Fruit fly (Drosophila melanogaster) whole organism, prepupa: Measurements from ENCODE around the gene CG17633.
A peak's percentile ranks its signal among the peaks of the same experiment; 100 is the strongest.

Source experiments
- Blimp-1 ChIP-seq: fragments of 200-800 bp; sonication (Bioruptor generic); optimal IDR thresholded peaks from 3 replicates; lab custom pipeline; 2017; ENCODE audit warnings: missing biosample characterization, missing genetic modification characterization, mild to moderate bottlenecking, moderate library complexity, missing genetic modification reagents
- CG10669 ChIP-seq: fragments of 200-800 bp; sonication (Bioruptor generic); optimal IDR thresholded peaks from 3 replicates; lab custom pipeline; 2018; ENCODE audit warnings: missing biosample characterization, mild to moderate bottlenecking, missing genetic modification characterization, moderate library complexity
- CG11762 ChIP-seq: fragments of 200-800 bp; sonication (Bioruptor generic); optimal IDR thresholded peaks from 3 replicates; lab custom pipeline; 2016; ENCODE audit warnings: missing biosample characterization, missing genetic modification characterization; ENCODE audit not compliant: insufficient read depth
- CG1621 ChIP-seq: fragments of 200-800 bp; sonication (Bioruptor generic); optimal IDR thresholded peaks from 3 replicates; lab custom pipeline; 2018; ENCODE audit warnings: missing biosample characterization, mild to moderate bottlenecking, missing genetic modification characterization
- CG3032 ChIP-seq: fragments of 200-800 bp; optimal IDR thresholded peaks from 2 replicates; lab custom pipeline; 2019; ENCODE audit warnings: missing biosample characterization, mild to moderate bottlenecking, missing genetic modification characterization, moderate library complexity
- CG32006 ChIP-seq: fragments of 200-800 bp; sonication (Bioruptor generic); optimal IDR thresholded peaks from 3 replicates; lab custom pipeline; 2017; ENCODE audit warnings: missing biosample characterization, mild to moderate bottlenecking, missing genetic modification characterization
- CG6163 ChIP-seq: fragments of 200-800 bp; sonication (Bioruptor generic); IDR thresholded peaks from 3 replicates; pipeline ENCODE4 v1.3.6; 2022; ENCODE audit warnings: missing biosample characterization, missing genetic modification characterization
- CG6276 ChIP-seq: fragments of 200-800 bp; sonication (Bioruptor generic); optimal IDR thresholded peaks from 2 replicates; lab custom pipeline; 2017; ENCODE audit warnings: missing biosample characterization, mild to moderate bottlenecking, missing genetic modification characterization
- CG6792 ChIP-seq: fragments of 200-800 bp; sonication (Bioruptor generic); optimal IDR thresholded peaks from 3 replicates; lab custom pipeline; 2016; ENCODE audit warnings: missing biosample characterization, missing genetic modification characterization
- CG6808 ChIP-seq: fragments of 200-800 bp; sonication (Bioruptor generic); optimal IDR thresholded peaks from 3 replicates; lab custom pipeline; 2017; ENCODE audit warnings: missing biosample characterization, missing genetic modification characterization, mild to moderate bottlenecking, moderate library complexity, missing genetic modification reagents
- CG6854 ChIP-seq: fragments of 200-800 bp; sonication (Bioruptor generic); optimal IDR thresholded peaks from 2 replicates; lab custom pipeline; 2017; ENCODE audit warnings: missing biosample characterization, mild to moderate bottlenecking, missing genetic modification characterization
- CG7368 ChIP-seq: fragments of 200-800 bp; sonication (Bioruptor generic); optimal IDR thresholded peaks from 3 replicates; lab custom pipeline; 2016; ENCODE audit warnings: missing biosample characterization, missing genetic modification characterization
- CG8319 ChIP-seq: fragments of 200-800 bp; sonication (Bioruptor generic); optimal IDR thresholded peaks from 3 replicates; lab custom pipeline; 2016; ENCODE audit warnings: missing biosample characterization, missing genetic modification characterization
- CG8632 ChIP-seq: fragments of 200-800 bp; sonication (Bioruptor generic); optimal IDR thresholded peaks from 3 replicates; lab custom pipeline; 2016; ENCODE audit warnings: missing biosample characterization, missing genetic modification characterization
- CG9139 ChIP-seq: fragments of 200-800 bp; sonication (Bioruptor generic); optimal IDR thresholded peaks from 3 replicates; lab custom pipeline; 2017; ENCODE audit warnings: missing biosample characterization, mild to moderate bottlenecking, missing genetic modification characterization
- Eip75B ChIP-seq: fragments of 200-800 bp; sonication (Bioruptor generic); optimal IDR thresholded peaks from 3 replicates; lab custom pipeline; 2016; ENCODE audit warnings: missing biosample characterization, missing genetic modification characterization
- Eip78C ChIP-seq: fragments of 200-800 bp; sonication (Bioruptor generic); peaks from one replicate; lab custom pipeline; 2016; ENCODE audit warnings: missing biosample characterization, missing genetic modification characterization
- Ets21C ChIP-seq: fragments of 200-800 bp; sonication (Bioruptor generic); optimal IDR thresholded peaks from 3 replicates; lab custom pipeline; 2016; ENCODE audit warnings: missing biosample characterization, missing genetic modification characterization
- Gug ChIP-seq: fragments of 200-800 bp; sonication (Bioruptor generic); IDR thresholded peaks from 2 replicates; pipeline ENCODE4 v1.3.6; 2022; ENCODE audit warnings: missing biosample characterization, missing genetic modification characterization
- Lpt ChIP-seq: fragments of 200-800 bp; sonication (Bioruptor generic); optimal IDR thresholded peaks from 3 replicates; lab custom pipeline; 2016; ENCODE audit warnings: missing biosample characterization, missing genetic modification characterization
- Met ChIP-seq: fragments of 200-800 bp; sonication (Bioruptor generic); optimal IDR thresholded peaks from 3 replicates; lab custom pipeline; 2016; ENCODE audit warnings: missing biosample characterization, missing genetic modification characterization
- OdsH ChIP-seq: fragments of 200-800 bp; sonication (Bioruptor generic); optimal IDR thresholded peaks from 3 replicates; lab custom pipeline; 2016; ENCODE audit warnings: missing biosample characterization, missing genetic modification characterization
- Sox14 ChIP-seq: fragments of 200-800 bp; sonication (Bioruptor generic); optimal IDR thresholded peaks from 3 replicates; lab custom pipeline; 2016; ENCODE audit warnings: missing biosample characterization, missing genetic modification characterization
- achi ChIP-seq: fragments of 200-800 bp; sonication (Bioruptor generic); optimal IDR thresholded peaks from 3 replicates; lab custom pipeline; 2016; ENCODE audit warnings: missing biosample characterization, missing genetic modification characterization
- eg ChIP-seq: fragments of 200-800 bp; sonication (Bioruptor generic); IDR thresholded peaks from 3 replicates; pipeline ENCODE4 v1.3.6; 2022; ENCODE audit warnings: missing biosample characterization, missing genetic modification characterization
- esn ChIP-seq: fragments of 200-800 bp; sonication (Bioruptor generic); optimal IDR thresholded peaks from 2 replicates; lab custom pipeline; 2016; ENCODE audit warnings: missing biosample characterization, mild to moderate bottlenecking, missing genetic modification characterization, moderate library complexity
- fd59A ChIP-seq: fragments of 200-800 bp; sonication (Bioruptor generic); optimal IDR thresholded peaks from 2 replicates; lab custom pipeline; 2017; ENCODE audit warnings: missing biosample characterization, mild to moderate bottlenecking, missing genetic modification characterization, missing genetic modification reagents
- fd85E ChIP-seq: fragments of 200-800 bp; sonication (Bioruptor generic); optimal IDR thresholded peaks from 3 replicates; lab custom pipeline; 2016; ENCODE audit warnings: missing biosample characterization, missing genetic modification characterization
- fkh ChIP-seq: fragments of 200-800 bp; sonication (Bioruptor generic); optimal IDR thresholded peaks from 3 replicates; lab custom pipeline; 2017; ENCODE audit warnings: missing biosample characterization, mild to moderate bottlenecking, missing genetic modification characterization, moderate library complexity
- net ChIP-seq: fragments of 200-800 bp; sonication (Bioruptor generic); optimal IDR thresholded peaks from 3 replicates; lab custom pipeline; 2016; ENCODE audit warnings: missing biosample characterization, missing genetic modification characterization
- spab ChIP-seq: fragments of 200-800 bp; sonication (Bioruptor generic); optimal IDR thresholded peaks from 2 replicates; lab custom pipeline; 2017; ENCODE audit warnings: missing biosample characterization, mild to moderate bottlenecking, missing genetic modification characterization, missing genetic modification reagents
- ss ChIP-seq, 2 experiments: fragments of 200-800 bp; sonication (Bioruptor generic); optimal IDR thresholded peaks; 2 replicates in 1 of 2; 3 replicates in 1 of 2; lab custom pipeline; 2017 to 2018; ENCODE audit warnings: mild to moderate bottlenecking in 2 of 2, missing biosample characterization in 2 of 2, missing genetic modification characterization in 2 of 2, moderate library complexity in 1 of 2
- svp ChIP-seq: fragments of 200-800 bp; sonication (Bioruptor generic); peaks from one replicate; lab custom pipeline; 2016; ENCODE audit warnings: missing biosample characterization, missing genetic modification characterization
- vri ChIP-seq: fragments of 200-800 bp; sonication (Bioruptor generic); optimal IDR thresholded peaks from 3 replicates; lab custom pipeline; 2016; ENCODE audit warnings: missing biosample characterization, mild to moderate bottlenecking, missing genetic modification characterization

CG17633 gene

DNA sequence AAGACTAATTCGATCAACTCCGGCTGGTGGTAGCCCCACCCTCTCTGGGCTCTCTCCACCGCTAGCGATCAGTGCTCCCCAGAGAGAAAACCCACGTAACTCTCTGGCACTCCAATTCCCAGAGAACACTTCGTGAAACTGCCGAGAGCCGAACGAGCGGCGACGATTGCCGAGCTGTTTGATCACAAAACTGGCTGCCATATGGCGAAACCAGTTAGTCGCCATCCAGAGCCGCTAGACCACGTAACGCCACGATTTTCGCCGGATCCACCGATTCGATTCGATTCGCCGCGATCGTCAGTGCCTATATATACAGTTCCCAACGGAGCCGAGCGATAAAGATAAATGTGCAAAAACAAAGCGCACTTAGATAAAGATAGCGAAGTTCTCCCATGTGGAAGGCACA lies 13.3 kb downstream of the CG17633 start, which contains the start of gene IP3K1 (continued):
- TF ChIP-seq CG1621 (peak; percentile 64), fd85E (GFP tag; lab: Kevin White, UChicago) (no peak), net (GFP tag; lab: Kevin White, UChicago) (peak; percentile 82), Eip75B (GFP tag; lab: Kevin White, UChicago) (peak; percentile 50), Lpt (GFP tag; lab: Kevin White, UChicago) (peak; percentile 73), CG6854 (GFP tag; lab: Kevin White, UChicago) (peak; percentile 88), Sox14 (GFP tag; lab: Kevin White, UChicago) (peak; percentile 60), CG6276 (GFP tag; lab: Kevin White, UChicago) (peak; percentile 53), Met (GFP tag; lab: Kevin White, UChicago) (no peak), Ets21C (GFP tag; lab: Kevin White, UChicago) (no peak), ss (GFP tag; optimal IDR thresholded peaks at IDR 0.05; lab: Kevin White, UChicago) (peak; percentile 74 to 76), CG6792 (GFP tag; lab: Kevin White, UChicago) (peak; percentile 35), CG32006 (GFP tag; lab: Kevin White, UChicago) (peak; percentile 28), Eip78C (GFP tag; lab: Kevin White, UChicago) (peak; percentile 72)

DNA sequence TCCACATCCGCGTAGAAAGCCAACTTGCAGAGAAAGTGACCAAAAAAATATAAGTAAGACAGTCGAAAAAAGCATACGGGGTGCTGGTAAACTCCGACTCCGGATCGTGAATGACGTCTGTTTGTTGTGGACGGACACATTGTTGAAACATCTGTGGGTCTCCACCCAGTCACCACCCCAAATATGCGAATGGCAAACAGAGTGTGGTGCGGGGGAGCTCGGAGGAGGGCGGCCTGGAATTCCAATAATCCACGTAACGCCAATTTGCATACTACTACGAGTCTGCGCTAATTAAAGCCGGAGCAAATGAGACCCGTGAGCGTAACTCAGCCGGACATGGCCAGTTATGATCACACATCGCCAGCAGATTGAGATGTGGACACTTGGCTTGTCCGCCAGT lies 14.3 kb downstream of the CG17633 start:
- TF ChIP-seq Ets21C (GFP tag; lab: Kevin White, UChicago) (no peak), fkh (GFP tag; lab: Kevin White, UChicago) (peak; percentile 28), Eip78C (GFP tag; lab: Kevin White, UChicago) (peak; percentile 51), vri (GFP tag; lab: Kevin White, UChicago) (peak; percentile 35), Blimp-1 (GFP tag; lab: Kevin White, UChicago) (peak; percentile 21)

DNA sequence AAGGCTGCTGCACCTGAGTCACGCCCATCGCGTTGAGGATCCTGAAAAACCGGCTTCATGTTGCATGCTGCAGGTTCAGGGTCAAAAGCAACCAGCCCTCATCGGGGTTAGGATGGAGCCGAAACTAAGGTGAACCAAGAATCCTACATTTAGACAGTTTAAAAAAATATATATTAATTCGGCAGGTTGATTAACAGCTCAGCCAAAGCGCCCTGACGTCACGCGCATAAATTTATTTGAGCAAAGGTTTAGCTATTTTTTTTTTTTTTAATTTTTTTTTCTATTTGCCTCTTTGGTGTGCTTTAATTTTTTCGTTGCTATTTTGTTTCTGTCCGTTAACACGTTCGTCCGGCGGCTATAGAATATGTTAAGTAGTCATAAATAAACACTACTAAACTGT lies 15.6 kb downstream of the CG17633 start:
- TF ChIP-seq CG7368 (GFP tag; lab: Kevin White, UChicago) = no peak
- no peak for TF ChIP-seq CG6276 (GFP tag; lab: Kevin White, UChicago)
- TF ChIP-seq achi (GFP tag; lab: Kevin White, UChicago) = no peak
- no peak for TF ChIP-seq Eip75B (GFP tag; lab: Kevin White, UChicago)
- TF ChIP-seq CG10669 (GFP tag; lab: Kevin White, UChicago) = no peak
- TF ChIP-seq spab (GFP tag; lab: Kevin White, UChicago) = no peak
- peak; percentile 3 for TF ChIP-seq CG3032 (tag; lab: Kevin White, UChicago)
- no peak for TF ChIP-seq Gug
- TF ChIP-seq ss (GFP tag; optimal IDR thresholded peaks at IDR 0.05; lab: Kevin White, UChicago) = peak; percentile 17 to 24
- no peak for TF ChIP-seq CG1621
- peak; percentile 52 for TF ChIP-seq Eip78C (GFP tag; lab: Kevin White, UChicago)

DNA sequence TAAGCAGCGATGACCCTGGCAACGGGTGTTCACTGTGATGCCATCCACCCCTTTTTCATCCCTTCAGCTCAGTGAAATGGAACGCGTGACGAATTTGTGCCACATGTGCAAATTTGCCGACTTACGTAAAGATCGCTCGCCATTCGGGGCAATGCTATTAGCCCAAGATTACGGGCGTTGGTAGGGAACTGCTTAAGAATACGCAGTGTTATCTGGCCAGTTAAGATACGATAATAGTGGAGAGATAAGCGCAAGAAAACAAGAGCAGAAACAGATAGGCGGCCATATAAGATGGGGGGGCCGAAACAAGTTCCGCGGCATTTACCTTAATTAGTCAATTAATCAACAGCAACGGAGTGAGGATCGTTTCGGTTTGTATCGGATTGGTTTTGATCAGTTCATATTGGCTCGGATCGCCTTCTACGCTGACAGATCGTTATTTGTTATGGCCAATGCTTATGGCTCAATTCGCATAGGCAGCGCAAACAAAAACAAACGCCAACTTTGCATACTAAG lies 17.1 kb downstream of the CG17633 start:
- TF ChIP-seq CG1621 = peak; percentile 1
- TF ChIP-seq Eip78C (GFP tag; lab: Kevin White, UChicago) = peak; percentile 65
- no peak for TF ChIP-seq Ets21C (GFP tag; lab: Kevin White, UChicago)
- peak; percentile 43 for TF ChIP-seq CG6792 (GFP tag; lab: Kevin White, UChicago)
- no peak for TF ChIP-seq CG11762 (GFP tag; lab: Kevin White, UChicago)
- TF ChIP-seq CG6808 (GFP tag; lab: Kevin White, UChicago) = peak; percentile 33
- peak in 1 of 2 experiments; percentile 31 for TF ChIP-seq ss (GFP tag; optimal IDR thresholded peaks at IDR 0.05; lab: Kevin White, UChicago)
- TF ChIP-seq CG9139 (GFP tag; lab: Kevin White, UChicago) = peak; percentile 25
- no peak for TF ChIP-seq CG8319 (GFP tag; lab: Kevin White, UChicago)
- TF ChIP-seq esn = peak; percentile 14
- peak; percentile 15; the same call in 1 of the 3 replicates for TF ChIP-seq CG6163
- 0 out of 3 replicates have a peak, but pooled peaks have one; percentile 6 for TF ChIP-seq eg (GFP tag; lab: Robert Waterston, UW)
- TF ChIP-seq CG8632 = peak; percentile 13
- TF ChIP-seq svp (GFP tag; lab: Kevin White, UChicago) = no peak
- TF ChIP-seq vri (GFP tag; lab: Kevin White, UChicago) = peak; percentile 95
- peak; percentile 62 for TF ChIP-seq fkh (GFP tag; lab: Kevin White, UChicago)
- peak; percentile 9 for TF ChIP-seq OdsH (GFP tag; lab: Kevin White, UChicago)
- peak; percentile 15 for TF ChIP-seq fd59A (GFP tag; lab: Kevin White, UChicago)
